Worm (Caenorhabditis elegans) whole organism, L2 larva: ENCODE data around the gene egl-3.

ENCODE experiments used
- alr-1 ChIP-seq: fragments of 150-350 bp; optimal IDR thresholded peaks from 2 replicates; lab custom pipeline; 2014; ENCODE audit warnings: missing biosample characterization, missing genetic modification characterization
- ama-1 ChIP-seq: fragments of 150-350 bp; optimal IDR thresholded peaks from 2 replicates; lab custom pipeline; 2018; ENCODE audit warnings: inconsistent platforms
- blmp-1 ChIP-seq: sonication (generic microtip); optimal IDR thresholded peaks from 2 replicates; lab custom pipeline; 2017; ENCODE audit warnings: missing genetic modification characterization, mild to moderate bottlenecking, missing compliant biosample characterization, antibody characterized with exemption, moderate library complexity; ENCODE audit not compliant: insufficient read depth
- ceh-82 ChIP-seq: fragments of 150-350 bp; optimal IDR thresholded peaks from 2 replicates; lab custom pipeline; 2014; ENCODE audit warnings: missing biosample characterization, missing genetic modification characterization
- egl-27 ChIP-seq: sonication (generic microtip); optimal IDR thresholded peaks from 3 replicates; lab custom pipeline; 2017; ENCODE audit warnings: missing biosample characterization, missing genetic modification reagents, missing genetic modification characterization
- gmeb-1 ChIP-seq: fragments of 150-350 bp; optimal IDR thresholded peaks from 2 replicates; lab custom pipeline; 2014; ENCODE audit warnings: missing biosample characterization, missing genetic modification characterization
- lin-39 ChIP-seq: fragments of 150-350 bp; optimal IDR thresholded peaks from 2 replicates; lab custom pipeline; 2014; ENCODE audit warnings: missing biosample characterization, missing genetic modification reagents, missing genetic modification characterization
- mbf-1 ChIP-seq: sonication (generic microtip); optimal IDR thresholded peaks from 2 replicates; lab custom pipeline; 2017; ENCODE audit warnings: missing biosample characterization, missing genetic modification characterization
- nhr-12 ChIP-seq: fragments of 150-350 bp; optimal IDR thresholded peaks from 2 replicates; lab custom pipeline; 2014; ENCODE audit warnings: missing biosample characterization, missing genetic modification characterization
- nhr-77 ChIP-seq: fragments of 150-350 bp; optimal IDR thresholded peaks from 2 replicates; lab custom pipeline; 2014; ENCODE audit warnings: missing biosample characterization, missing genetic modification characterization
- sma-3 ChIP-seq: sonication (generic microtip); optimal IDR thresholded peaks from 2 replicates; lab custom pipeline; 2016; ENCODE audit warnings: missing genetic modification reagents, missing genetic modification characterization, missing compliant biosample characterization
- snpc-4 ChIP-seq: fragments of 150-350 bp; optimal IDR thresholded peaks from 2 replicates; lab custom pipeline; 2014; ENCODE audit warnings: missing biosample characterization, missing genetic modification characterization
- unc-62 ChIP-seq: fragments of 150-350 bp; optimal IDR thresholded peaks from 2 replicates; lab custom pipeline; 2014; ENCODE audit warnings: missing biosample characterization, missing genetic modification reagents, missing genetic modification characterization
- ztf-4 ChIP-seq: fragments of 150-350 bp; optimal IDR thresholded peaks from 2 replicates; lab custom pipeline; 2014; ENCODE audit warnings: missing biosample characterization, missing genetic modification characterization

DNA sequence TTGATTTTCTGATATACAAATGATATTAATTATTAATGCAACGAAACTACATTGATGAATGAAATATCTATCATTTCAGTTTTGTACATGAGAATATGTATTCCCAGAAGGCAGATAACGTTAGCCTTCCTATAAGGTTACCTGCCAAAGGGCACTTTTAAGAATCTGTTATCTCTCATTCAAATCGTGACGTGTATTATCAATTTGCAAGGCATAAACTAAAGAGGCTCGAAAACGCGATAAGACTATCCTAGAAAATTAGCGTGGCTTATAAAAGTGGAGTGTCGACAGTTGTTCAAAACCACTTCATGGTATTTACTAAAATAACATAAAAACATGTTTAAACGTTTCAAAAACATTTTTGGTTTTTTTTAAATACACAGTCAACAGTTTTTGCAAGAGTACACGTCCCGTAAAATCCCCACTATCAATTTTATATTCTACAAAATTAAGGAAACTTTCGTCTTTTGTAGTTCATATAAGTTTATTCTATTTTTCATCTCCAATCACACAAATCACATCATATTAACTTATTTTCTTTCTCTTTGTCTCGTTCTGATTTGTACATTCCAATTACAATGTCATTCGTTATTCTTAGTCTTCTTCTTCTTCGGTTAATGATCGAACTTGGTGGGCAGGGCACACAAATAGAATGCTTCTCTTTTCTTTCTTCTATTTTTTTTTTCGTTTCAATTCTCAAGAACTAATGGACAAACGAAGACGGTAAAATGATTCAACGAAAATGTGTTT, 48.6 kb downstream of the egl-3 start, which contains the start of gene C08B6.10:
- TF ChIP-seq lin-39 (tag; lab: Kevin White, UChicago) (no peak), alr-1 (tag; lab: Kevin White, UChicago) (no peak), unc-62 (GFP tag; lab: Kevin White, UChicago) (no peak), ztf-4 (tag; lab: Kevin White, UChicago) (no peak), egl-27 (tag; lab: Kevin White, UChicago) (no peak), ama-1 (lab: Kevin White, UChicago) (no peak), sma-3 (GFP tag; lab: Kevin White, UChicago) (no peak), gmeb-1 (tag; lab: Kevin White, UChicago) (no peak), nhr-12 (tag; lab: Kevin White, UChicago) (no peak), nhr-77 (tag; lab: Kevin White, UChicago) (no peak), snpc-4 (no peak), blmp-1 (tag; lab: Kevin White, UChicago) (no peak), mbf-1 (tag; lab: Kevin White, UChicago) (no peak), ceh-82 (no peak)
